Worm (Caenorhabditis elegans) whole organism, L4 larva: Measurements from ENCODE around the gene abhd-14.
A peak's percentile ranks its signal among the peaks of the same experiment; 100 is the strongest.

Source experiments
- D1046.2 ChIP-seq: fragments of 200-800 bp; sonication (Bioruptor generic); IDR thresholded peaks from 2 replicates; pipeline ENCODE4 v1.3.6; 2022; ENCODE audit warnings: missing genetic modification characterization, missing compliant biosample characterization
- F26F4.8 ChIP-seq: fragments of 200-800 bp; sonication (Bioruptor generic); conservative IDR thresholded peaks from 2 replicates; pipeline ENCODE4 v1.3.6; 2022; ENCODE audit warnings: missing genetic modification characterization, missing compliant biosample characterization
- R02D3.7 ChIP-seq: fragments of 150-350 bp; sonication (generic microtip); optimal IDR thresholded peaks from 3 replicates; lab custom pipeline; 2014; ENCODE audit warnings: missing biosample characterization, missing genetic modification characterization
- T20F7.1 ChIP-seq: fragments of 200-800 bp; sonication (Bioruptor generic); optimal IDR thresholded peaks from 2 replicates; lab custom pipeline; 2018; ENCODE audit warnings: mild to moderate bottlenecking, missing genetic modification characterization, missing compliant biosample characterization
- Y105C5A.15 ChIP-seq: fragments of 200-800 bp; sonication (Bioruptor generic); IDR thresholded peaks from 2 replicates; pipeline ENCODE4 v1.3.6; 2022; ENCODE audit warnings: missing genetic modification characterization, missing compliant biosample characterization
- Y48G9A.11 ChIP-seq: fragments of 200-800 bp; sonication (Bioruptor generic); IDR thresholded peaks from 2 replicates; pipeline ENCODE4 v1.3.6; 2022; ENCODE audit warnings: missing genetic modification reagents, missing genetic modification characterization, missing compliant biosample characterization
- Y5F2A.4 ChIP-seq: fragments of 200-800 bp; sonication (Bioruptor generic); optimal IDR thresholded peaks from 2 replicates; lab custom pipeline; 2018; ENCODE audit warnings: mild to moderate bottlenecking, missing genetic modification characterization, missing compliant biosample characterization
- aly-2 ChIP-seq: sonication (generic microtip); optimal IDR thresholded peaks from 2 replicates; lab custom pipeline; 2018; ENCODE audit warnings: missing biosample characterization, missing genetic modification characterization
- attf-4 ChIP-seq: sonication (generic microtip); optimal IDR thresholded peaks from 3 replicates; lab custom pipeline; 2017; ENCODE audit warnings: missing biosample characterization, missing genetic modification characterization
- ceh-20 ChIP-seq: fragments of 200-800 bp; sonication (Bioruptor generic); IDR thresholded peaks from 2 replicates; pipeline ENCODE4 v1.3.6; 2022; ENCODE audit warnings: missing genetic modification reagents, missing genetic modification characterization, missing compliant biosample characterization
- ceh-44 ChIP-seq: fragments of 200-800 bp; sonication (Bioruptor generic); IDR thresholded peaks from 2 replicates; pipeline ENCODE4 v1.3.6; 2022; ENCODE audit warnings: missing genetic modification reagents, missing genetic modification characterization, missing compliant biosample characterization
- ctbp-1 ChIP-seq: fragments of 200-800 bp; sonication (Bioruptor generic); IDR thresholded peaks from 2 replicates; pipeline ENCODE4 v1.3.6; 2022; ENCODE audit warnings: missing genetic modification reagents, missing genetic modification characterization, missing compliant biosample characterization
- daf-16 ChIP-seq, 3 experiments: sonication (generic microtip); optimal IDR thresholded peaks; 2 replicates each; lab custom pipeline; 2016 to 2017; ENCODE audit warnings: missing genetic modification characterization in 3 of 3, missing genetic modification reagents in 3 of 3, mild to moderate bottlenecking in 2 of 3, missing compliant biosample characterization in 2 of 3, missing biosample characterization in 1 of 3, moderate library complexity in 1 of 3
- daf-8 ChIP-seq: fragments of 200-800 bp; sonication (Bioruptor generic); IDR thresholded peaks from 2 replicates; pipeline ENCODE4 v1.3.6; 2022; ENCODE audit warnings: missing genetic modification characterization, missing compliant biosample characterization
- dmd-9 ChIP-seq: fragments of 200-800 bp; sonication (Bioruptor generic); IDR thresholded peaks from 2 replicates; pipeline ENCODE4 v1.3.6; 2022; ENCODE audit warnings: missing genetic modification reagents, missing genetic modification characterization, missing compliant biosample characterization
- dpl-1 ChIP-seq: fragments of 150-350 bp; optimal IDR thresholded peaks from 2 replicates; lab custom pipeline; 2014; ENCODE audit warnings: missing biosample characterization, missing genetic modification reagents, missing genetic modification characterization
- duxl-1 ChIP-seq: sonication (generic microtip); optimal IDR thresholded peaks from 2 replicates; lab custom pipeline; 2016; ENCODE audit warnings: mild to moderate bottlenecking, missing genetic modification characterization, moderate library complexity, missing compliant biosample characterization; ENCODE audit not compliant: poor library complexity
- dve-1 ChIP-seq: sonication (generic microtip); optimal IDR thresholded peaks from 2 replicates; lab custom pipeline; 2017; ENCODE audit warnings: antibody characterized with exemption, mild to moderate bottlenecking, missing genetic modification characterization, missing compliant biosample characterization; ENCODE audit not compliant: insufficient read depth
- egl-43 ChIP-seq: fragments of 200-800 bp; sonication (Bioruptor generic); IDR thresholded peaks from 2 replicates; pipeline ENCODE4 v1.3.6; 2022; ENCODE audit warnings: missing genetic modification reagents, missing genetic modification characterization, missing compliant biosample characterization
- hmg-1.1 ChIP-seq: fragments of 200-800 bp; sonication (Bioruptor generic); IDR thresholded peaks from 2 replicates; pipeline ENCODE4 v1.3.6; 2022; ENCODE audit warnings: missing genetic modification reagents, missing genetic modification characterization, missing compliant biosample characterization
- jun-1 ChIP-seq: fragments of 150-350 bp; optimal IDR thresholded peaks from 2 replicates; lab custom pipeline; 2014; ENCODE audit warnings: missing biosample characterization, missing genetic modification reagents, missing genetic modification characterization
- lin-38 ChIP-seq: fragments of 200-800 bp; sonication (Bioruptor generic); IDR thresholded peaks from 2 replicates; pipeline ENCODE4 v1.3.6; 2022; ENCODE audit warnings: missing genetic modification reagents, missing genetic modification characterization, missing compliant biosample characterization
- lsy-2 ChIP-seq, 2 experiments: fragments of 150-350 bp in 1 of 2; sonication (generic microtip) in 1 of 2; optimal IDR thresholded peaks; 2 replicates each; lab custom pipeline; 2014 to 2017; ENCODE audit warnings: missing biosample characterization in 2 of 2, missing genetic modification characterization in 2 of 2
- mes-2 ChIP-seq: sonication (generic microtip); optimal IDR thresholded peaks from 2 replicates; lab custom pipeline; 2016; ENCODE audit warnings: missing genotype, mild to moderate bottlenecking, missing genetic modification characterization, missing compliant biosample characterization; ENCODE audit not compliant: poor library complexity, severe bottlenecking
- mxl-2 ChIP-seq: fragments of 200-800 bp; sonication (Bioruptor generic); conservative IDR thresholded peaks from 2 replicates; pipeline ENCODE4 v1.3.6; 2022; ENCODE audit warnings: missing genetic modification reagents, missing genetic modification characterization, missing compliant biosample characterization
- nhr-102 ChIP-seq: sonication (generic microtip); optimal IDR thresholded peaks from 2 replicates; lab custom pipeline; 2016; ENCODE audit warnings: mild to moderate bottlenecking, missing genetic modification characterization, moderate library complexity, missing compliant biosample characterization
- nhr-111 ChIP-seq: fragments of 200-800 bp; sonication (Bioruptor generic); optimal IDR thresholded peaks from 2 replicates; lab custom pipeline; 2018; ENCODE audit warnings: mild to moderate bottlenecking, missing genetic modification characterization, missing compliant biosample characterization
- nhr-237 ChIP-seq: sonication (generic microtip); optimal IDR thresholded peaks from 2 replicates; lab custom pipeline; 2017; ENCODE audit warnings: missing biosample characterization, missing genetic modification characterization
- nhr-41 ChIP-seq: fragments of 200-800 bp; sonication (Bioruptor generic); IDR thresholded peaks from 2 replicates; pipeline ENCODE4 v1.3.6; 2022; ENCODE audit warnings: missing genetic modification reagents, missing genetic modification characterization, missing compliant biosample characterization
- nhr-42 ChIP-seq: fragments of 200-800 bp; sonication (Bioruptor generic); IDR thresholded peaks from 2 replicates; pipeline ENCODE4 v1.3.6; 2022; ENCODE audit warnings: missing genetic modification characterization, missing compliant biosample characterization
- nhr-77 ChIP-seq: fragments of 150-350 bp; optimal IDR thresholded peaks from 2 replicates; lab custom pipeline; 2014; ENCODE audit warnings: missing biosample characterization, missing genetic modification characterization
- rbr-2 ChIP-seq: sonication (generic microtip); optimal IDR thresholded peaks from 2 replicates; lab custom pipeline; 2016; ENCODE audit warnings: missing genotype, missing genetic modification characterization, missing compliant biosample characterization
- set-16 ChIP-seq: fragments of 200-800 bp; sonication (Bioruptor generic); IDR thresholded peaks from 2 replicates; pipeline ENCODE4 v1.3.6; 2022; ENCODE audit warnings: missing genetic modification reagents, missing genetic modification characterization, missing compliant biosample characterization
- snpc-4 ChIP-seq: fragments of 150-350 bp; optimal IDR thresholded peaks from 2 replicates; lab custom pipeline; 2014; ENCODE audit warnings: missing biosample characterization, missing genetic modification characterization
- unc-130 ChIP-seq: sonication (generic microtip); optimal IDR thresholded peaks from 2 replicates; lab custom pipeline; 2016; ENCODE audit warnings: missing genetic modification reagents, missing genetic modification characterization, missing compliant biosample characterization
- unc-39 ChIP-seq: sonication (generic microtip); optimal IDR thresholded peaks from 2 replicates; lab custom pipeline; 2017; ENCODE audit warnings: missing biosample characterization, missing genetic modification characterization
- unc-62 ChIP-seq, 3 experiments: fragments of 150-350 bp in 1 of 3; sonication (generic microtip); optimal IDR thresholded peaks in 2 of 3; peaks in 1 of 3; 1 replicate in 1 of 3; 2 replicates in 2 of 3; lab custom pipeline; 2014 to 2017; ENCODE audit warnings: missing biosample characterization in 3 of 3, missing genetic modification characterization in 3 of 3, missing genetic modification reagents in 3 of 3, missing genotype in 1 of 3
- vab-7 ChIP-seq: fragments of 200-800 bp; sonication (Bioruptor generic); IDR thresholded peaks from 2 replicates; pipeline ENCODE4 v1.3.6; 2022; ENCODE audit warnings: missing genetic modification reagents, missing genetic modification characterization, missing compliant biosample characterization

Gene abhd-14

DNA sequence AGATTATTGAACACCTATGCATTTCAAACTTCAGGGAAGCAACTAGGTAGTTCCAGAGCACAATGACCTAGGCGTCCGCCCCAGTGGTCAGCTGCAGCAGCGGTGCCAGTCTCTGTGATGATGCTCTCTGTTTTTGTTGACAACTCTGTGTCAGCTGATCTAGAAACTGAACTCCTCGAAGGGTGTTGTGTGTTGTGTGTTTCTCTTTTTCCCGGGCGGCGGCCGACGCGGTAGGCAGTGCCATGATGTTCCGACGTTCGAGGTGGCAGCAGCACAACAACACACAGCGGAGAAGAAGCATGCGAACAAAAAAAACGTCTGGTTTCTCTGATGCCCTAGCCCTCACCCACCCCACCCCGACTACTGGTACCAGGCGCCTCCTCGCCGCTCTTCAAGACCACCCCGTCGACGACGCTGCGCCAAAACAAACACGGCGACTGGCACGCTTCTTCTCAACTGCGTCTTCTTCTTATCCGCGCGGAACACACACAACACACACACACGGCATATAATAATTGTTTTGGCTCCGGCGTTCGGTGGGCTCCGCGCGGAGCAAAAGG lies 34.5 kb upstream of the abhd-14 start (continued):
- TF ChIP-seq nhr-102 (tag; lab: Kevin White, UChicago) (no peak), vab-7 (GFP tag; lab: Robert Waterston, UW) (no peak), unc-39 (tag; lab: Kevin White, UChicago) (no peak), ceh-20 (GFP tag; lab: Robert Waterston, UW) (no peak), mxl-2 (GFP tag; lab: Robert Waterston, UW) (no peak), mes-2 (tag; lab: Kevin White, UChicago) (no peak), unc-130 (GFP tag; lab: Kevin White, UChicago) (no peak), Y48G9A.11 (no peak), nhr-111 (GFP tag; lab: Kevin White, UChicago) (no peak), R02D3.7 (tag; lab: Kevin White, UChicago) (no peak), ctbp-1 (no peak)

DNA sequence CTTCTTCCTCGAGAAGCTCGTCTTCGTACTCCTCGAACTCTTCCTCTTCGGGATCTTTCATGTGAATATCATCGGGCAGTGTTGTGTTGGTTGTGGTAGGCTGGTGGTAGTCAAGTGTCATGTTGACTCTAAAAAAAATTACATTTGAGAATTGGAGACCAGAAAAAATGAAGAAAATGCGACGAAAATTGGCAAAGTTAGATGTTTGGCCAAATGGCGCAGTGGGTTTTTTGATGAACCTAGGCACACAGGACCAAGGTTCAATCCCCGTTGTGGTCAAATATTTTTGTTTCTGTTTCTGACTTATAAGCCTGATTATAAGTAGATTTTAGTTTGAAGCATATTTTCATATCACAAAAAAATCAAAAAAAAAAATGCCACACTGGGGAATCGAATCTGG lies 33.2 kb upstream of the abhd-14 start:
- TF ChIP-seq nhr-237 (tag; lab: Kevin White, UChicago) (no peak), daf-16 (GFP tag; optimal IDR thresholded peaks at IDR 0.05; lab: Kevin White, UChicago) (no peak), daf-16 (tag; optimal IDR thresholded peaks at IDR 0.05; lab: Kevin White, UChicago) (peak; percentile 6), Y48G9A.11 (0 out of 2 replicates have a peak, but pooled peaks have one; percentile 16), dmd-9 (GFP tag; lab: Robert Waterston, UW) (no peak), unc-62 (GFP tag; optimal IDR thresholded peaks at IDR 0.05 in 1 of 2; lab: Kevin White, UChicago) (no peak), unc-62 (tag; optimal IDR thresholded peaks at IDR 0.05; lab: Kevin White, UChicago) (no peak), set-16 (GFP tag; lab: Robert Waterston, UW) (no peak), aly-2 (tag; lab: Kevin White, UChicago) (no peak), lin-38 (no peak)

ce11 chrIV:1061689-1062088 lies 31.9 kb upstream of the abhd-14 start:
- 0 out of 2 replicates have a peak, but pooled peaks have one; percentile 20 for TF ChIP-seq lin-38
- 0 out of 2 replicates have a peak, but pooled peaks have one; percentile 44 for TF ChIP-seq Y48G9A.11
- TF ChIP-seq set-16 (GFP tag; lab: Robert Waterston, UW), result 0 out of 2 replicates have a peak, but pooled peaks have one; percentile 8

DNA sequence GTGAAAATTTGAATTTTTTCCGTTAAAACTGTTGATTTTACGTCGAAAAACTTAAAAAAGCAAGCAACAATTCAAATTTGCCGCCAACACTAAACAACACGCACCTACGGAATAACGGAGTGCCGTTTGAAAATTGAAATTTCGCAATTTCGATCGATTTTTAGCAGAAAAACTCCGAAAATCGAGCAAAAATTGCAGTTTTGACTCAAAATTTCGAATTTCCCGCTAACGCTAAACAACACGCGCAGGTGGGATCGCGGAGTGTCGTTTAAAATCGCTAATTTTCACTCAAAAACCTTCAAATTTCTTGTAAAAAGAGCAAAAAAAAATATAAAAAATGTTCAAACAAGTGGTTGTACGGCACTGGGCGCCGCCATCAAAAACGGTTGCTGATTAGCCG lies 28.7 kb upstream of the abhd-14 start:
- TF ChIP-seq daf-16 (GFP tag; optimal IDR thresholded peaks at IDR 0.05; lab: Kevin White, UChicago), result no peak
- TF ChIP-seq daf-16 (tag; optimal IDR thresholded peaks at IDR 0.05; lab: Kevin White, UChicago), result peak; percentile 7
- TF ChIP-seq Y48G9A.11, result peak; percentile 90
- no peak for TF ChIP-seq Y5F2A.4

DNA sequence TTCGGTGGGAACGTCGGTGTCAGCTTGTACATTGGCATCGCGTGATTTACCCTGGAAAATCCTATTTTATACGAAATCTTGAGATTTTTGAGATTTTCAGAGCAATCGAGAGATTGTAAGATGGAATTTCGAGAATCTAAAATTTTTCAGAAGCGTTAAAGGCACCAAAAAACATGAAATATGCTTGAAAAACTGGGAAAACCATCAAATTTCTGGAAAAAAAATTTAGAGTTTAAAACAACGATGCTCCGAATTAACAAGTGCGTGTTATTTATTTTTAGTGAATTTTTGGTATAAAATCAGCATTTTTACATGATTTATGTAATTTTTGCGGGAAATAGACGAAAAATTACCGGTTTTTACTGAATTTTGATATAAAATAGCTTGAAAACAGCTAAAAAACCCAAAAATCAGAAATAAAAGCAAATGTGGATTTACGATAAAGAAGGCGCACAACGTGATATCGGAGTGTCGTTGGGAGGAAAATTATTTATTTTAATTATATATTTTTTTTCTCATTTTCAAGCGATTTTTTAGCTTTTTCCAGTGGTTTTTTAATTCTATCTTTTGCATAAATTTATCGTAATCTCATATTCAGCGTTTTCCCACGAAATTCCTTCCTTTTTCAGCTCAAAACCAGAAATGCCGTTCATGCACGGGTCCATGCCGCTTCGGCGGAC lies 26.6 kb upstream of the abhd-14 start, which contains the start of the genes Y55F3AM.13 and mrps-25:
Gene Y55F3AM.13, minus strand, starts transcription at position 51 of the 680 bp plus-strand sequence.
Gene mrps-25, plus strand, starts transcription at position 630 of the 680 bp plus-strand sequence.
- TF ChIP-seq lsy-2 (tag; optimal IDR thresholded peaks at IDR 0.05; lab: Kevin White, UChicago) (peak in 1 of 2 experiments; percentile 59), dpl-1 (peak; percentile 42), ceh-44 (GFP tag; lab: Robert Waterston, UW) (no peak), snpc-4 (tag; lab: Kevin White, UChicago) (no peak), attf-4 (tag; lab: Kevin White, UChicago) (no peak), unc-62 (GFP tag; optimal IDR thresholded peaks at IDR 0.05 in 1 of 2; lab: Kevin White, UChicago) (no peak), unc-62 (tag; optimal IDR thresholded peaks at IDR 0.05; lab: Kevin White, UChicago) (no peak), nhr-42 (no peak), daf-8 (no peak), T20F7.1 (GFP tag; lab: Kevin White, UChicago) (peak; percentile 99), nhr-41 (no peak), duxl-1 (tag; lab: Kevin White, UChicago) (no peak), mes-2 (tag; lab: Kevin White, UChicago) (no peak), nhr-77 (tag; lab: Kevin White, UChicago) (no peak), hmg-1.1 (GFP tag; lab: Robert Waterston, UW) (no peak), R02D3.7 (tag; lab: Kevin White, UChicago) (peak; percentile 54), unc-39 (tag; lab: Kevin White, UChicago) (no peak), dve-1 (tag; lab: Kevin White, UChicago) (no peak), Y105C5A.15 (GFP tag; lab: Robert Waterston, UW) (no peak), D1046.2 (GFP tag; lab: Robert Waterston, UW) (no peak), egl-43 (GFP tag; lab: Robert Waterston, UW) (no peak), Y48G9A.11 (peak; percentile 91), jun-1 (tag; lab: Kevin White, UChicago) (no peak), lin-38 (0 out of 2 replicates have a peak, but pooled peaks have one; percentile 21), rbr-2 (tag; lab: Kevin White, UChicago) (no peak), F26F4.8 (GFP tag; lab: Robert Waterston, UW) (no peak)
